Fruit fly (Drosophila melanogaster): ENCODE results near the gene HDAC1.

The HDAC1 gene

dm6 chr3L:4626434-4626833, at the start of gene HDAC1:
Gene HDAC1, plus strand, starts transcription at chr3L:4626734.
- TF ChIP-seq CG1620 (GFP tag; optimal IDR thresholded peaks at IDR 0.05) (no peak), pad (GFP tag; optimal IDR thresholded peaks at IDR 0.05) (no peak), CG7045 (GFP tag; optimal IDR thresholded peaks at IDR 0.05) (no peak), tj (GFP tag; optimal IDR thresholded peaks at IDR 0.05) (no peak), CG14711 (tag; optimal IDR thresholded peaks at IDR 0.05) (no peak), Mnt (GFP tag; optimal IDR thresholded peaks at IDR 0.05) (no peak), CG11617 (GFP tag; optimal IDR thresholded peaks at IDR 0.05) (no peak), Crg-1 (GFP tag; optimal IDR thresholded peaks at IDR 0.05) (no peak), Hr96 (GFP tag; optimal IDR thresholded peaks at IDR 0.05) (no peak), bab1 (GFP tag; optimal IDR thresholded peaks at IDR 0.05) (no peak), cic (GFP tag; optimal IDR thresholded peaks at IDR 0.05) (no peak), CG12768 (GFP tag; optimal IDR thresholded peaks at IDR 0.05) (no peak), CG7101 (tag; optimal IDR thresholded peaks at IDR 0.05) (no peak), Clk (GFP tag; optimal IDR thresholded peaks at IDR 0.05) (no peak), CG33017 (tag; optimal IDR thresholded peaks at IDR 0.05) (no peak)

dm6 chr3L:4590051-4590450, 36.5 kb upstream of the HDAC1 start:
- TF ChIP-seq bab1 (GFP tag; optimal IDR thresholded peaks at IDR 0.05): no peak
- no peak for TF ChIP-seq cic (GFP tag; optimal IDR thresholded peaks at IDR 0.05)
- no peak for TF ChIP-seq ovo (GFP tag; optimal IDR thresholded peaks at IDR 0.05)

dm6 chr3L:4599747-4600146, 26.8 kb upstream of the HDAC1 start:
- no peak for TF ChIP-seq ovo (GFP tag; optimal IDR thresholded peaks at IDR 0.05)
- no peak for TF ChIP-seq tj (GFP tag; optimal IDR thresholded peaks at IDR 0.05)
- no peak for TF ChIP-seq Mnt (GFP tag; optimal IDR thresholded peaks at IDR 0.05)
- TF ChIP-seq CG14711 (tag; optimal IDR thresholded peaks at IDR 0.05): no peak
- TF ChIP-seq CG33017 (tag; optimal IDR thresholded peaks at IDR 0.05): no peak
- no peak for TF ChIP-seq CG12768 (GFP tag; optimal IDR thresholded peaks at IDR 0.05)
- no peak for TF ChIP-seq CG11617 (GFP tag; optimal IDR thresholded peaks at IDR 0.05)
- TF ChIP-seq CG1620 (GFP tag; optimal IDR thresholded peaks at IDR 0.05): no peak
- TF ChIP-seq pad (GFP tag; optimal IDR thresholded peaks at IDR 0.05): no peak
- TF ChIP-seq kay (GFP tag; ENCODE audit: borderline replicate concordance): no peak
- TF ChIP-seq CG5204 (GFP tag; optimal IDR thresholded peaks at IDR 0.05): no peak
- TF ChIP-seq Clk (GFP tag; optimal IDR thresholded peaks at IDR 0.05): no peak
- no peak for TF ChIP-seq toe (GFP tag; optimal IDR thresholded peaks at IDR 0.05)

- TF ChIP-seq Crg-1 (GFP tag; optimal IDR thresholded peaks at IDR 0.05) (no peak), Hr96 (GFP tag; optimal IDR thresholded peaks at IDR 0.05) (no peak), toe (GFP tag; optimal IDR thresholded peaks at IDR 0.05) (no peak), CG33017 (tag; optimal IDR thresholded peaks at IDR 0.05) (no peak), Clk (GFP tag; optimal IDR thresholded peaks at IDR 0.05) (no peak), CG12768 (GFP tag; optimal IDR thresholded peaks at IDR 0.05) (no peak), CG5204 (GFP tag; optimal IDR thresholded peaks at IDR 0.05) (no peak), cnc (optimal IDR thresholded peaks at IDR 0.05) (no peak), kay (GFP tag; ENCODE audit: borderline replicate concordance) (no peak), bab1 (GFP tag; optimal IDR thresholded peaks at IDR 0.05) (no peak), pad (GFP tag; optimal IDR thresholded peaks at IDR 0.05) (no peak), cic (GFP tag; optimal IDR thresholded peaks at IDR 0.05) (no peak), tj (GFP tag; optimal IDR thresholded peaks at IDR 0.05) (no peak), CG11617 (GFP tag; optimal IDR thresholded peaks at IDR 0.05) (no peak), Mnt (GFP tag; optimal IDR thresholded peaks at IDR 0.05) (no peak)
These were observed 24.2 kb upstream of the HDAC1 start for dm6 chr3L:4602333-4602732.

dm6 chr3L:4603439-4603838, 23.1 kb upstream of the HDAC1 start:
- TF ChIP-seq cnc (optimal IDR thresholded peaks at IDR 0.05): no peak
- no peak for TF ChIP-seq CG7101 (tag; optimal IDR thresholded peaks at IDR 0.05)
- no peak for TF ChIP-seq CG14711 (tag; optimal IDR thresholded peaks at IDR 0.05)
- no peak for TF ChIP-seq kay (GFP tag; ENCODE audit: borderline replicate concordance)
- no peak for TF ChIP-seq Clk (GFP tag; optimal IDR thresholded peaks at IDR 0.05)
- no peak for TF ChIP-seq ovo (GFP tag; optimal IDR thresholded peaks at IDR 0.05)
- no peak for TF ChIP-seq CG7045 (GFP tag; optimal IDR thresholded peaks at IDR 0.05)
- TF ChIP-seq Crg-1 (GFP tag; optimal IDR thresholded peaks at IDR 0.05): no peak
- TF ChIP-seq CG11617 (GFP tag; optimal IDR thresholded peaks at IDR 0.05): no peak

- TF ChIP-seq CG14711 (tag; optimal IDR thresholded peaks at IDR 0.05) (no peak), CG7101 (tag; optimal IDR thresholded peaks at IDR 0.05) (no peak), pad (GFP tag; optimal IDR thresholded peaks at IDR 0.05) (no peak), CG1620 (GFP tag; optimal IDR thresholded peaks at IDR 0.05) (no peak), cnc (optimal IDR thresholded peaks at IDR 0.05) (no peak), CG5204 (GFP tag; optimal IDR thresholded peaks at IDR 0.05) (no peak), kay (GFP tag; ENCODE audit: borderline replicate concordance) (no peak), toe (GFP tag; optimal IDR thresholded peaks at IDR 0.05) (no peak), Crg-1 (GFP tag; optimal IDR thresholded peaks at IDR 0.05) (no peak), ovo (GFP tag; optimal IDR thresholded peaks at IDR 0.05) (no peak)
These were observed 19.6 kb upstream of the HDAC1 start for dm6 chr3L:4606739-4607428.

dm6 chr3L:4607653-4608052, 18.9 kb upstream of the HDAC1 start:
- TF ChIP-seq cnc (optimal IDR thresholded peaks at IDR 0.05) (no peak), CG33017 (tag; optimal IDR thresholded peaks at IDR 0.05) (no peak), kay (GFP tag; ENCODE audit: borderline replicate concordance) (no peak), CG5204 (GFP tag; optimal IDR thresholded peaks at IDR 0.05) (no peak), ovo (GFP tag; optimal IDR thresholded peaks at IDR 0.05) (no peak), CG11617 (GFP tag; optimal IDR thresholded peaks at IDR 0.05) (no peak), CG7101 (tag; optimal IDR thresholded peaks at IDR 0.05) (no peak), Clk (GFP tag; optimal IDR thresholded peaks at IDR 0.05) (no peak), Mnt (GFP tag; optimal IDR thresholded peaks at IDR 0.05) (no peak), pad (GFP tag; optimal IDR thresholded peaks at IDR 0.05) (no peak), cic (GFP tag; optimal IDR thresholded peaks at IDR 0.05) (no peak), Hr96 (GFP tag; optimal IDR thresholded peaks at IDR 0.05) (no peak), CG14711 (tag; optimal IDR thresholded peaks at IDR 0.05) (no peak), Crg-1 (GFP tag; optimal IDR thresholded peaks at IDR 0.05) (no peak), CG12768 (GFP tag; optimal IDR thresholded peaks at IDR 0.05) (no peak), toe (GFP tag; optimal IDR thresholded peaks at IDR 0.05) (no peak), CG1620 (GFP tag; optimal IDR thresholded peaks at IDR 0.05) (no peak), bab1 (GFP tag; optimal IDR thresholded peaks at IDR 0.05) (no peak), tj (GFP tag; optimal IDR thresholded peaks at IDR 0.05) (no peak), CG7045 (GFP tag; optimal IDR thresholded peaks at IDR 0.05) (no peak)

Measured in whole organism, adult.